Worm (Caenorhabditis elegans): Measurements from ENCODE around the gene pgap-1.

Gene pgap-1

DNA sequence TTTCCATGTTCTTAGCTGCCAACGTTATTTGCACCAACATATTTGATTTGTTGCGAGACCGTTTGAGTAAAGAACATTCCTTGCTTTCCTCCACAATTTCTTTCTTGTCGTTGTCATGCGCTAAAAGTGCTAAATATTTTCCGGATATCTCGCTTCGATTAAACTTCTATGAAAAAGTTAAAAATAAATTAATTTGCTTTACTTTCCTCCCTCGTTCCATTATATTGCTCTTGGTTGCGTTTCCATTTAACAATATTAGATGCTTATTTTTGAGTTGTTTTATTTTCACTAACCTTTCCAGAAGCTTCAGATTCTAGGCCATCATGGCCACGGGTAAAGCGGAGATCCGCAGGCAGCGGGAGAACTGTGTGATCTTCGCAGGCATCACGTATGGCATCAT is at the start of gene pgap-1:
pgap-1 (plus strand) TSS at position 301 of the 400 bp plus-strand sequence.
- TF ChIP-seq nfya-1 (tag; optimal IDR thresholded peaks at IDR 0.05; ENCODE audit: insufficient read depth) (no peak), daf-12 (tag; optimal IDR thresholded peaks at IDR 0.05) (no peak), skn-1 (tag; optimal IDR thresholded peaks at IDR 0.05) (no peak), hmg-11 (tag; optimal IDR thresholded peaks at IDR 0.05) (no peak), lin-15B (tag; optimal IDR thresholded peaks at IDR 0.05) (no peak), ama-1 (optimal IDR thresholded peaks at IDR 0.05) (no peak), mdl-1 (tag; optimal IDR thresholded peaks at IDR 0.05) (no peak), elt-1 (tag; optimal IDR thresholded peaks at IDR 0.05) (no peak), fkh-2 (tag; optimal IDR thresholded peaks at IDR 0.05) (no peak), mml-1 (tag; optimal IDR thresholded peaks at IDR 0.05) (no peak), nhr-76 (tag; optimal IDR thresholded peaks at IDR 0.05) (no peak), nhr-25 (tag; optimal IDR thresholded peaks at IDR 0.05) (no peak), fkh-10 (GFP tag; optimal IDR thresholded peaks at IDR 0.05) (no peak), sea-2 (GFP tag; optimal IDR thresholded peaks at IDR 0.05) (no peak), ztf-4 (tag; optimal IDR thresholded peaks at IDR 0.05) (no peak), nhr-28 (tag; optimal IDR thresholded peaks at IDR 0.05) (no peak), tbx-2 (tag; optimal IDR thresholded peaks at IDR 0.05) (no peak), fos-1 (tag; optimal IDR thresholded peaks at IDR 0.05) (no peak)

DNA sequence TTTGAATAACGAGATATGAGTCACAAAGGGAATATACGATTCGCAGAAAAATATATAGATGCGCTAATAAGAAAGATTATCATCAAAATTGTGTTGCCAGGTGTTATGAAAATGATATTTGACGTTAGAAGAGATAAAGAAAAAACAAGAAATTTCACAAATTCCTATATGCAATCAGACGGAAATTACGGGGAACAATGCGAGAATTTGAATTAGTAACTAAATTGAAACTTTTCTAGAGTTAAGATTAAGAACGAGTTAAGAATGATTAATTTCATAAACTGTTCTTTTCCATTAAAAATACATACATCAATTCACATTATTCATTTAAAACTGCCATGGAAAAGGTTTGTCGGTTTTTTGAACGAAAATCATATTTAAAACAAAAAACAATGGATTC is 45.6 kb upstream of the pgap-1 start, which contains the start of gene clc-6:
clc-6 (minus strand) TSS at position 101 of the 400 bp plus-strand sequence.
- no peak for TF ChIP-seq nhr-28 (tag; optimal IDR thresholded peaks at IDR 0.05)
- TF ChIP-seq nhr-12 (tag; optimal IDR thresholded peaks at IDR 0.05), result no peak
- no peak for TF ChIP-seq R02D3.7 (tag; optimal IDR thresholded peaks at IDR 0.05)
- TF ChIP-seq ceh-28 (tag; optimal IDR thresholded peaks at IDR 0.05), result no peak
- no peak for TF ChIP-seq lsy-12 (tag; optimal IDR thresholded peaks at IDR 0.05)
- TF ChIP-seq ceh-9 (tag; optimal IDR thresholded peaks at IDR 0.05), result no peak
- no peak for TF ChIP-seq daf-12 (tag; optimal IDR thresholded peaks at IDR 0.05)

DNA sequence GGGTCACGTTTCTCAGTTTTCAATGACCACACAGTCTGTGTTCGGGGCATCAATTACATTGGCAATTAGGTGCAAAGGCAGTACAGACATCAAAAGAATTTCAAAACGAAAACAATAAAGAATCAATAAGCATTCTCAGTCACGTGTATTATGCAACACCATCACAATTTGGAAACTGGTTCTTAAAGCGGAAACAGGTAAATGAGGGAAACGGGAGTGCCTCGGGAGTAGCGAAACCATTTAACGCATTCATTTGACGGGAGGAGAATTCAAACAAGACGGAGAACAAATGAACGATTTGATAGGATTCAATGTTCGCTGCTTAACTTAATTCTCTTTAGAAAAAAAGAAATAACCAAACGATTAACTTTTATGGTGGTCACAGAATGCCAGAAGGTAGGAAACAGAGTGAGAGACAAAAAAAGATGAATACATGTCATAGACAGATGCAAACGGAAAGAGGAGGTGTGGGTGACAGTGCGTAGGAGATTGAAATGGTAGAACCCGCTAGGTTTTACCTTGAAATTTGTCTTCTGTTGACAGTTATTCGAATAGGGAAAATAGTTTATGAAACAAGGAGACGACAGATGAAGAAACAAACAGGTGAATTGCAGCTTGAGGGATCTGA is 44.9 kb upstream of the pgap-1 start:
- TF ChIP-seq unc-39 (tag; optimal IDR thresholded peaks at IDR 0.05) (no peak), pqm-1 (tag; optimal IDR thresholded peaks at IDR 0.05) (no peak), fos-1 (tag; optimal IDR thresholded peaks at IDR 0.05) (no peak), mdl-1 (tag; optimal IDR thresholded peaks at IDR 0.05) (no peak), nhr-12 (tag; optimal IDR thresholded peaks at IDR 0.05) (no peak), nhr-25 (tag; optimal IDR thresholded peaks at IDR 0.05) (peak; percentile 56), ceh-28 (tag; optimal IDR thresholded peaks at IDR 0.05) (no peak), fkh-2 (tag; optimal IDR thresholded peaks at IDR 0.05) (no peak), nhr-28 (tag; optimal IDR thresholded peaks at IDR 0.05) (no peak), nhr-23 (tag; optimal IDR thresholded peaks at IDR 0.05) (peak; percentile 22), nhr-43 (tag; optimal IDR thresholded peaks at IDR 0.05; ENCODE audit: poor library complexity, severe bottlenecking) (peak; percentile 12), pha-4 (tag; optimal IDR thresholded peaks at IDR 0.05) (no peak), nhr-77 (tag; optimal IDR thresholded peaks at IDR 0.05) (no peak), mml-1 (tag; optimal IDR thresholded peaks at IDR 0.05) (no peak), ceh-16 (tag; optimal IDR thresholded peaks at IDR 0.05) (no peak), nfya-1 (tag; optimal IDR thresholded peaks at IDR 0.05; ENCODE audit: insufficient read depth) (no peak), ztf-4 (tag; optimal IDR thresholded peaks at IDR 0.05) (no peak)

DNA sequence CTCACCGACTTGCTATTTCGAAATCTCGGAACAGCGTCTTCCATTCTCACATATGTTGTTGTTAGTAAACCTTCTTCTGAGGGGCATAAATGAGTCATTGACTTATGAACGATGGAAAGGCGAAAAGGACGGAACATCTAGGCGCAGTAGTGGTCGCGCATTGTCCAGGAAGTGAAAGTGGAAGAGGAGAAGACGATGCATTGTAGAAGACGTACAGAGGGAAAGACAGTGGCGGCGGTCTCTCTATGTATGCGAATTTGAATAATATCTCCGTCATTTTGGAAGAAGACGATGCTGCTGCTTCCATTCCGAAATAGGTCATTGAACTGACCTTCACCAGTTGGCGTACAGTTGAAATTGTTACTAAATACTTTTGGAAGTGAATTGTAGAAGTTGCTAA is 43.6 kb upstream of the pgap-1 start:
- TF ChIP-seq nhr-25 (tag; optimal IDR thresholded peaks at IDR 0.05) (peak; percentile 50), snpc-4 (tag; optimal IDR thresholded peaks at IDR 0.05) (no peak), nhr-23 (tag; optimal IDR thresholded peaks at IDR 0.05) (peak; percentile 23)

DNA sequence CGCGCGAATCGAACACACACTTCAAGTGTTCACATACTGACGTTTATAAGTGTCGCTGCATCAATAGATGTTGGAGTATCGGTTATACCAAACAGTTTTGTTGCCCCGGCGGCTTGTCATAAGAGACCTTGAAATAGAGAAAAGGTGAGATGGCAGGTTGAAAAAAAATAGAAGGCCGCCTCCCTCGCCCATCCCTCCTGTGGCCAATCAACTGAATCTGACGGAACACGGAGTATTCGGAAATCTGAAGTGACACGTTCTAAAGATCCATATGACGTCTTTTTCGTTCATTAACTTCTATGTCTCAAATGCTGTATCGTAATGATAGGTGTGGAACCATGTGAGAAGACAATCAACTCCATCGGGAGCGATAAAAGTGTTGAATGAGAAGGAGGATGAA is 42.2 kb upstream of the pgap-1 start:
- TF ChIP-seq nhr-25 (tag; optimal IDR thresholded peaks at IDR 0.05) (peak; percentile 36), hmg-11 (tag; optimal IDR thresholded peaks at IDR 0.05) (no peak), unc-39 (tag; optimal IDR thresholded peaks at IDR 0.05) (no peak), skn-1 (tag; optimal IDR thresholded peaks at IDR 0.05) (no peak), nhr-43 (tag; optimal IDR thresholded peaks at IDR 0.05; ENCODE audit: poor library complexity, severe bottlenecking) (peak; percentile 14), ceh-9 (tag; optimal IDR thresholded peaks at IDR 0.05) (no peak)

DNA sequence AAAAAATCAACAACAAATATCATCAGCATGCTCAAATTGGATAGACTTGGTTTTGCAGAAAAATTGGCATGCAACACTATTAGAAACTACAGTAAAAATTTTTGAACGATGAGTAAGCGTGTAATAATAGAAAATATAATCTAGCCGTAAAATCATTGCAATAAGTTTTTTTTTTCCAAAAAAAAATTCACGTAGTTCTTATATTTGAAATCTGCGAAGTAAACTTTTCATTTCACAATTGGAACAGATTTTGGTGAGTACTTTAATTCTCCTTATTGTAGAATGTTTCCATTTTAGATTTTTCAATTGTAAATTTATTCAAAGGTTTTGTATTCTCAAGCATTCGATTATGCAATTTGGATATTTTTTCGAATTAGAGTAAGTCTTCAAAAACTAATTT is 41.4 kb upstream of the pgap-1 start, which contains the start of gene K10D6.3:
K10D6.3 (plus strand) TSS at position 301 of the 400 bp plus-strand sequence.
- no peak for TF ChIP-seq elt-1 (tag; optimal IDR thresholded peaks at IDR 0.05)
- no peak for TF ChIP-seq snpc-4 (tag; optimal IDR thresholded peaks at IDR 0.05)
- TF ChIP-seq eor-1 (tag; optimal IDR thresholded peaks at IDR 0.05), result no peak
- TF ChIP-seq nfya-1 (tag; optimal IDR thresholded peaks at IDR 0.05; ENCODE audit: insufficient read depth), result no peak
- no peak for TF ChIP-seq ztf-4 (tag; optimal IDR thresholded peaks at IDR 0.05)
- TF ChIP-seq daf-12 (tag; optimal IDR thresholded peaks at IDR 0.05), result no peak
- no peak for TF ChIP-seq fkh-10 (GFP tag; optimal IDR thresholded peaks at IDR 0.05)
- TF ChIP-seq pqm-1 (tag; optimal IDR thresholded peaks at IDR 0.05), result no peak
- TF ChIP-seq nhr-237 (tag; optimal IDR thresholded peaks at IDR 0.05), result no peak
- TF ChIP-seq nhr-43 (tag; optimal IDR thresholded peaks at IDR 0.05; ENCODE audit: poor library complexity, severe bottlenecking), result no peak
- TF ChIP-seq elt-3 (tag; optimal IDR thresholded peaks at IDR 0.05), result no peak
- no peak for TF ChIP-seq mml-1 (tag; optimal IDR thresholded peaks at IDR 0.05)
- no peak for TF ChIP-seq fos-1 (tag; optimal IDR thresholded peaks at IDR 0.05)
- no peak for TF ChIP-seq nhr-76 (tag; optimal IDR thresholded peaks at IDR 0.05)
- no peak for TF ChIP-seq nhr-11 (tag; optimal IDR thresholded peaks at IDR 0.05)
- TF ChIP-seq nhr-67 (tag; optimal IDR thresholded peaks at IDR 0.05), result no peak
